Fruit fly (Drosophila melanogaster) whole organism, embryonic: ENCODE results near the gene CG10866.

Experiments used
- B-H2 ChIP-seq: fragments of 200-800 bp; sonication (Bioruptor generic); optimal IDR thresholded peaks from 2 replicates; lab custom pipeline; 2018; ENCODE audit warnings: missing biosample characterization, mild to moderate bottlenecking, missing genetic modification characterization
- BEAF-32 ChIP-seq: fragments of 200-800 bp; sonication (Bioruptor generic); optimal IDR thresholded peaks from 3 replicates; lab custom pipeline; 2017; ENCODE audit warnings: missing biosample characterization, missing genetic modification characterization, mild to moderate bottlenecking, moderate library complexity, missing genetic modification reagents
- CG10209 ChIP-seq: fragments of 200-800 bp; sonication (Bioruptor generic); optimal IDR thresholded peaks from 3 replicates; lab custom pipeline; 2017; ENCODE audit warnings: missing biosample characterization, mild to moderate bottlenecking, missing genetic modification characterization, missing genetic modification reagents
- CG11085 ChIP-seq: fragments of 200-800 bp; sonication (Bioruptor generic); IDR thresholded peaks from 2 replicates; pipeline ENCODE4 v1.3.6; 2022; ENCODE audit warnings: missing biosample characterization, missing genetic modification characterization
- CG11247 ChIP-seq: fragments of 200-800 bp; sonication (Bioruptor generic); IDR thresholded peaks from 2 replicates; pipeline ENCODE4 v1.3.6; 2022; ENCODE audit warnings: missing biosample characterization, missing genetic modification characterization
- CG12071 ChIP-seq: fragments of 200-800 bp; sonication (Bioruptor generic); optimal IDR thresholded peaks from 3 replicates; lab custom pipeline; 2018; ENCODE audit warnings: missing biosample characterization, mild to moderate bottlenecking, missing genetic modification characterization
- CG14050 ChIP-seq: fragments of 200-800 bp; sonication (Bioruptor generic); IDR thresholded peaks from 3 replicates; pipeline ENCODE4 v1.3.6; 2022; ENCODE audit warnings: missing biosample characterization, missing genetic modification characterization
- CG14441 ChIP-seq: fragments of 200-800 bp; sonication (Bioruptor generic); IDR thresholded peaks from 2 replicates; pipeline ENCODE4 v1.3.6; 2022; ENCODE audit warnings: missing biosample characterization, missing genetic modification characterization
- CG15269 ChIP-seq: fragments of 200-800 bp; sonication (Bioruptor generic); optimal IDR thresholded peaks from 2 replicates; lab custom pipeline; 2018; ENCODE audit warnings: missing biosample characterization, mild to moderate bottlenecking, missing genetic modification characterization, moderate library complexity
- CG34422 ChIP-seq: fragments of 200-800 bp; sonication (Bioruptor generic); IDR thresholded peaks from 3 replicates; pipeline ENCODE4 v1.3.6; 2022; ENCODE audit warnings: missing biosample characterization, missing genetic modification characterization
- CG3847 ChIP-seq: fragments of 200-800 bp; sonication (Bioruptor generic); IDR thresholded peaks from 2 replicates; pipeline ENCODE4 v1.3.6; 2022; ENCODE audit warnings: missing biosample characterization, missing genetic modification characterization
- CG6791 ChIP-seq: fragments of 200-800 bp; sonication (Bioruptor generic); IDR thresholded peaks from 3 replicates; pipeline ENCODE4 v1.3.6; 2022; ENCODE audit warnings: missing biosample characterization, missing genetic modification characterization; ENCODE audit not compliant: partially characterized antibody
- CG8089 ChIP-seq: fragments of 200-800 bp; sonication (Bioruptor generic); optimal IDR thresholded peaks from 3 replicates; lab custom pipeline; 2016; ENCODE audit warnings: missing biosample characterization, missing genetic modification characterization
- CG9797 ChIP-seq: fragments of 200-800 bp; sonication (Bioruptor generic); optimal IDR thresholded peaks from 3 replicates; lab custom pipeline; 2018; ENCODE audit warnings: missing biosample characterization, mild to moderate bottlenecking, missing genetic modification characterization
- CG9932 ChIP-seq: fragments of 200-800 bp; sonication (Bioruptor generic); IDR thresholded peaks from 2 replicates; pipeline ENCODE4 v1.3.6; 2022; ENCODE audit warnings: missing biosample characterization, missing genetic modification characterization
- D ChIP-seq, 2 experiments: fragments of 200-800 bp in 1 of 2; fragments of >200 bp in 1 of 2; sonication (Bioruptor generic) in 1 of 2; optimal IDR thresholded peaks; 2 replicates in 1 of 2; 3 replicates in 1 of 2; lab custom pipeline; 2017; ENCODE audit warnings: mild to moderate bottlenecking in 1 of 2, missing biosample characterization in 1 of 2, missing genetic modification characterization in 1 of 2, missing genetic modification reagents in 1 of 2
- Dp ChIP-seq: fragments of 200-800 bp; sonication (Bioruptor generic); optimal IDR thresholded peaks from 2 replicates; lab custom pipeline; 2018; ENCODE audit warnings: missing biosample characterization, mild to moderate bottlenecking, missing genetic modification characterization, moderate library complexity
- E2f1 ChIP-seq: fragments of 200-800 bp; sonication (Bioruptor generic); IDR thresholded peaks from 2 replicates; pipeline ENCODE4 v1.3.6; 2022; ENCODE audit warnings: missing biosample characterization, missing genetic modification characterization
- E2f2 ChIP-seq: fragments of 200-800 bp; sonication (Bioruptor generic); IDR thresholded peaks from 2 replicates; pipeline ENCODE4 v1.3.6; 2022; ENCODE audit warnings: missing biosample characterization, missing genetic modification characterization
- H2.0 ChIP-seq: fragments of 200-800 bp; sonication (Bioruptor generic); IDR thresholded peaks from 2 replicates; pipeline ENCODE4 v1.3.6; 2022; ENCODE audit warnings: missing biosample characterization, missing genetic modification characterization
- Jarid2 ChIP-seq: fragments of 200-800 bp; sonication (Bioruptor generic); optimal IDR thresholded peaks from 3 replicates; lab custom pipeline; 2017; ENCODE audit warnings: mild to moderate bottlenecking, missing biosample characterization, missing genetic modification reagents, missing genetic modification characterization
- MBD-R2 ChIP-seq: fragments of 200-800 bp; sonication (Bioruptor generic); IDR thresholded peaks from 2 replicates; pipeline ENCODE4 v1.3.6; 2022; ENCODE audit warnings: missing biosample characterization, missing genetic modification characterization
- MESR4 ChIP-seq: fragments of 200-800 bp; sonication (Bioruptor generic); optimal IDR thresholded peaks from 2 replicates; lab custom pipeline; 2018; ENCODE audit warnings: missing biosample characterization, mild to moderate bottlenecking, missing genetic modification characterization, moderate library complexity
- MTF-1 ChIP-seq: fragments of 200-800 bp; sonication (Bioruptor generic); optimal IDR thresholded peaks from 2 replicates; lab custom pipeline; 2018; ENCODE audit warnings: missing biosample characterization, mild to moderate bottlenecking, missing genetic modification characterization, borderline replicate concordance
- Med ChIP-seq: fragments of 200-800 bp; sonication (Bioruptor generic); peaks from one replicate; lab custom pipeline; 2016; ENCODE audit warnings: missing biosample characterization, missing genetic modification characterization, mild to moderate bottlenecking, inconsistent platforms, moderate library complexity
- Opbp ChIP-seq: fragments of 200-800 bp; sonication (Bioruptor generic); IDR thresholded peaks from 3 replicates; pipeline ENCODE4 v1.3.6; 2022; ENCODE audit warnings: missing biosample characterization, missing genetic modification characterization; ENCODE audit not compliant: partially characterized antibody
- Ptx1 ChIP-seq: fragments of 200-800 bp; sonication (Bioruptor generic); IDR thresholded peaks from 2 replicates; pipeline ENCODE4 v1.3.6; 2022; ENCODE audit warnings: missing biosample characterization, missing genetic modification characterization
- Rfx ChIP-seq: fragments of 200-800 bp; sonication (Bioruptor generic); IDR thresholded peaks from 2 replicates; pipeline ENCODE4 v1.3.6; 2022; ENCODE audit warnings: missing biosample characterization, missing genetic modification characterization
- ab ChIP-seq: fragments of 200-800 bp; sonication (Bioruptor generic); optimal IDR thresholded peaks from 2 replicates; lab custom pipeline; 2016; ENCODE audit warnings: missing biosample characterization, missing genetic modification characterization
- ase ChIP-seq: fragments of 200-800 bp; sonication (Bioruptor generic); IDR thresholded peaks from 3 replicates; pipeline ENCODE4 v1.3.6; 2022; ENCODE audit warnings: missing biosample characterization, missing genetic modification characterization
- bcd ChIP-seq: fragments of 200-800 bp; sonication (Bioruptor generic); optimal IDR thresholded peaks from 2 replicates; lab custom pipeline; 2017; ENCODE audit warnings: missing biosample characterization, mild to moderate bottlenecking, missing genetic modification characterization
- chinmo ChIP-seq: fragments of 200-800 bp; sonication (Bioruptor generic); IDR thresholded peaks from 4 replicates; pipeline ENCODE4 v1.3.6; 2022; ENCODE audit warnings: missing biosample characterization, missing genetic modification characterization; ENCODE audit not compliant: partially characterized antibody
- chm ChIP-seq: fragments of 200-800 bp; sonication (Bioruptor generic); IDR thresholded peaks from 2 replicates; pipeline ENCODE4 v1.3.6; 2022; ENCODE audit warnings: missing biosample characterization, missing genetic modification characterization
- cwo ChIP-seq: fragments of 200-800 bp; sonication (Bioruptor generic); optimal IDR thresholded peaks from 3 replicates; lab custom pipeline; 2017; ENCODE audit warnings: missing biosample characterization, missing genetic modification characterization, mild to moderate bottlenecking, moderate library complexity, missing genetic modification reagents
- da ChIP-seq: fragments of 200-800 bp; sonication (Bioruptor generic); optimal IDR thresholded peaks from 2 replicates; lab custom pipeline; 2016; ENCODE audit warnings: missing biosample characterization, missing genetic modification characterization
- gfzf ChIP-seq: fragments of 200-800 bp; sonication (Bioruptor generic); optimal IDR thresholded peaks from 2 replicates; lab custom pipeline; 2016; ENCODE audit warnings: missing biosample characterization, mild to moderate bottlenecking, missing genetic modification characterization, moderate library complexity
- ken ChIP-seq: fragments of 200-800 bp; sonication (Bioruptor generic); IDR thresholded peaks from 3 replicates; pipeline ENCODE4 v1.3.6; 2022; ENCODE audit warnings: missing biosample characterization, missing genetic modification characterization
- lov ChIP-seq, 2 experiments: fragments of 200-800 bp in 1 of 2; fragments of >200 bp in 1 of 2; sonication (Bioruptor generic) in 1 of 2; IDR thresholded peaks in 1 of 2; optimal IDR thresholded peaks in 1 of 2; 2 replicates in 1 of 2; 3 replicates in 1 of 2; pipeline versions ENCODE4 v1.3.6 to Lab custom; 2017 to 2022; ENCODE audit warnings: missing biosample characterization in 1 of 2, missing genetic modification characterization in 1 of 2
- otp ChIP-seq: fragments of 200-800 bp; sonication (Bioruptor generic); IDR thresholded peaks from 3 replicates; pipeline ENCODE4, ENCODE4 v1.3.6; 2022; ENCODE audit warnings: missing biosample characterization, missing genetic modification characterization
- pzg ChIP-seq: fragments of 200-800 bp; sonication (Bioruptor generic); optimal IDR thresholded peaks from 3 replicates; lab custom pipeline; 2018; ENCODE audit warnings: missing biosample characterization, mild to moderate bottlenecking, missing genetic modification characterization, moderate library complexity
- row ChIP-seq: fragments of 200-800 bp; sonication (Bioruptor generic); IDR thresholded peaks from 3 replicates; pipeline ENCODE4 v1.3.6; 2022; ENCODE audit warnings: missing biosample characterization, missing genetic modification characterization
- slbo ChIP-seq: fragments of 200-800 bp; sonication (Bioruptor generic); IDR thresholded peaks from 2 replicates; pipeline ENCODE4 v1.3.6; 2022; ENCODE audit warnings: missing biosample characterization, missing genetic modification characterization
- slp2 ChIP-seq: fragments of 200-800 bp; sonication (Bioruptor generic); optimal IDR thresholded peaks from 2 replicates; lab custom pipeline; 2016; ENCODE audit warnings: missing biosample characterization, missing genetic modification characterization
- ssp ChIP-seq: fragments of 200-800 bp; sonication (Bioruptor generic); IDR thresholded peaks from 2 replicates; pipeline ENCODE4 v1.3.6; 2022; ENCODE audit warnings: missing biosample characterization, missing genetic modification characterization
- toy ChIP-seq: fragments of 200-800 bp; sonication (Bioruptor generic); IDR thresholded peaks from 2 replicates; pipeline ENCODE4 v1.3.6; 2022; ENCODE audit warnings: missing biosample characterization, missing genetic modification characterization
- trh ChIP-seq: fragments of 200-800 bp; sonication (Bioruptor generic); optimal IDR thresholded peaks from 2 replicates; lab custom pipeline; 2016; ENCODE audit warnings: missing biosample characterization, missing genetic modification characterization
- wek ChIP-seq: fragments of 200-800 bp; sonication (Bioruptor generic); optimal IDR thresholded peaks from 3 replicates; lab custom pipeline; 2018; ENCODE audit warnings: missing biosample characterization, mild to moderate bottlenecking, missing genetic modification characterization, moderate library complexity
- z ChIP-seq: fragments of 200-800 bp; sonication (Bioruptor generic); IDR thresholded peaks from 3 replicates; pipeline ENCODE4 v1.3.6; 2022; ENCODE audit warnings: missing biosample characterization, missing genetic modification characterization

Gene CG10866

DNA sequence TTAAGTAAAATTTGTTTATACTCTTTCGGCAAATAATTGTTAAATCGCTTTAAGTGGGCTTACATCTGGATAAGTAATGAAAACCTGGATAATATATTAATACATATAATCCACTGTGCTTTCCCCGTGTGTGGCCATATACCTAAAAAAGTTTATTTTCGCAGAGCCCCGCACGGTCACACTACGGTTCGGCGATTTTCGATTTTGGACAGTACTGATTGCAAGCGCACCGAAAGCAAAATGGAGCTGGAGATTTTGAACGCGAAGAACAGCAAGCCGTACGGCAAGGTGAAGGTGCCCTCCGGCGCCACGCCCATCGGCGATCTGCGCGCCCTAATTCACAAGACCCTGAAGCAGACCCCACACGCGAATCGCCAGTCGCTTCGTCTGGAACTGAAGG is 34.5 kb downstream of the CG10866 start, which contains the start of gene Sc2 (continued):
- TF ChIP-seq CG6791 (GFP tag; lab: Robert Waterston, UW) (peak; percentile 39; the same call in 2 of the 3 replicates), ab (no peak), Rfx (peak; percentile 66), H2.0 (0 out of 2 replicates have a peak, but pooled peaks have one; percentile 5), CG10209 (GFP tag; lab: Kevin White, UChicago) (no peak), Jarid2 (GFP tag; lab: Kevin White, UChicago) (peak; percentile 62), B-H2 (GFP tag; lab: Kevin White, UChicago) (peak; percentile 30), CG3847 (GFP tag; lab: Robert Waterston, UW) (peak; percentile 49), CG11247 (0 out of 2 replicates have a peak, but pooled peaks have one; percentile 21), CG14441 (GFP tag; lab: Robert Waterston, UW) (0 out of 2 replicates have a peak, but pooled peaks have one; percentile 9), E2f2 (GFP tag; lab: Robert Waterston, UW) (peak; percentile 49), chinmo (GFP tag; lab: Robert Waterston, UW) (0 out of 4 replicates have a peak, but pooled peaks have one; percentile 14), MTF-1 (peak; percentile 29), gfzf (GFP tag; lab: Kevin White, UChicago) (peak; percentile 61), lov (optimal IDR thresholded peaks at IDR 0.05; lab: Kevin White, UChicago) (no peak), lov (GFP tag; IDR thresholded peaks at IDR 0.05; lab: Robert Waterston, UW) (0 out of 3 replicates have a peak, but pooled peaks have one; percentile 30), toy (GFP tag; lab: Robert Waterston, UW) (no peak), row (GFP tag; lab: Robert Waterston, UW) (peak; percentile 81), cwo (GFP tag; lab: Kevin White, UChicago) (no peak), ken (GFP tag; lab: Robert Waterston, UW) (no peak), Dp (peak; percentile 35), slp2 (no peak), CG15269 (tag; lab: Kevin White, UChicago) (peak; percentile 2), CG9797 (GFP tag; lab: Kevin White, UChicago) (peak; percentile 56), ssp (GFP tag; lab: Robert Waterston, UW) (peak; percentile 42; the same call in 1 of the 2 replicates), MESR4 (GFP tag; lab: Kevin White, UChicago) (peak; percentile 65), da (GFP tag; lab: Kevin White, UChicago) (no peak), wek (GFP tag; lab: Kevin White, UChicago) (no peak), slbo (GFP tag; lab: Robert Waterston, UW) (peak; percentile 53; the same call in 1 of the 2 replicates), CG12071 (GFP tag; lab: Kevin White, UChicago) (no peak), CG11085 (GFP tag; lab: Robert Waterston, UW) (0 out of 2 replicates have a peak, but pooled peaks have one; percentile 18), Med (GFP tag; lab: Kevin White, UChicago) (peak; percentile 71), chm (GFP tag; lab: Robert Waterston, UW) (no peak; the same call in 1 of the 2 replicates), ase (GFP tag; lab: Robert Waterston, UW) (no peak), Opbp (0 out of 3 replicates have a peak, but pooled peaks have one; percentile 38), CG8089 (no peak), D (optimal IDR thresholded peaks at IDR 0.05; lab: Kevin White, UChicago) (no peak), D (GFP tag; optimal IDR thresholded peaks at IDR 0.05; lab: Kevin White, UChicago) (no peak), bcd (no peak), MBD-R2 (peak; percentile 67), otp (no peak), trh (GFP tag; lab: Kevin White, UChicago) (no peak), z (GFP tag; lab: Robert Waterston, UW) (0 out of 3 replicates have a peak, but pooled peaks have one; percentile 12), pzg (GFP tag; lab: Kevin White, UChicago) (peak; percentile 49), Ptx1 (GFP tag; lab: Robert Waterston, UW) (peak; percentile 23; the same call in 1 of the 2 replicates), CG34422 (peak; percentile 31; the same call in 1 of the 3 replicates), CG9932 (GFP tag; lab: Robert Waterston, UW) (peak; percentile 78), CG14050 (GFP tag; lab: Robert Waterston, UW) (no peak), BEAF-32 (peak; percentile 2), E2f1 (GFP tag; lab: Robert Waterston, UW) (no peak)
